Worm (Caenorhabditis elegans): Measurements from ENCODE around the gene lpr-7.

- TF ChIP-seq madf-3 (GFP tag; IDR thresholded peaks at IDR 0.05), result no peak
- no peak for TF ChIP-seq pha-4 (tag; optimal IDR thresholded peaks at IDR 0.05)
- TF ChIP-seq hsf-1 (GFP tag; IDR thresholded peaks at IDR 0.05), result no peak
Observed at ce11 chrX:706490-706889, 50.5 kb downstream of the lpr-7 start, which contains the start of gene M02A10.1.

All from whole organism, young adult.